Worm (Caenorhabditis elegans) whole organism, L4/young adult: Measurements from ENCODE around the gene pepm-1.

ENCODE experiments used
- dao-5 ChIP-seq: sonication (generic microtip); optimal IDR thresholded peaks from 2 replicates; lab custom pipeline; 2016; ENCODE audit warnings: missing genotype, missing genetic modification characterization, moderate library complexity, missing compliant biosample characterization
- him-1 ChIP-seq: sonication (generic microtip); optimal IDR thresholded peaks from 2 replicates; lab custom pipeline; 2016; ENCODE audit warnings: missing genotype, missing genetic modification reagents, missing genetic modification characterization, missing compliant biosample characterization

DNA sequence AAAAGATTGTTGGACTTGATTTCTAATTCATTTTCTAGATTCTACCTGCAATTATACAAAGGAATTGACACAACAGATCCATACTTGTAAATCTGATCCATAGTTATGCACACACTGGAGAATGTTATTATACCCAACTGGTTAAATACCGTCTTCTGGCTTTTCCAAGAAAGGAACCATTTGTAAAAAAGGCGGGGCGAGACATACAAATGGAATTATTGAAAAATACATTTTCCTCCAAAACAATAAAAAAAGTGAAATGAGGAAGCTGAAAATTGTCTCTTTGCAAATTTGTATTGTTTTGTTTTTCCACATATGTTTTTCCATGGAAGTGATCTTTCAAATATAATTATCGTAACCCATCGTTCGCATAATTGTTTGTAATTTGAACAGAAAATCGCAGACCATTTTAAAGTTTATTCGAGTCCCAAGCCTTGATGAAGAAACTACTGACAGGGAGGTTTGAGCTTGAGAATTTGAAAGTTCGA is 46.6 kb upstream of the pepm-1 start, which contains the start of the genes srt-74 and F40G12.9:
- TF ChIP-seq him-1 (tag; lab: Kevin White, UChicago) (no peak), dao-5 (tag; lab: Kevin White, UChicago) (no peak)
